Fruit fly (Drosophila melanogaster) whole organism, embryonic: ENCODE data around the gene CG13012.

Source experiments
- B-H2 ChIP-seq: fragments of 200-800 bp; sonication (Bioruptor generic); optimal IDR thresholded peaks from 2 replicates; lab custom pipeline; 2018; ENCODE audit warnings: missing biosample characterization, mild to moderate bottlenecking, missing genetic modification characterization
- BtbVII ChIP-seq: fragments of 200-800 bp; sonication (Bioruptor generic); optimal IDR thresholded peaks from 3 replicates; lab custom pipeline; 2017; ENCODE audit warnings: missing biosample characterization, mild to moderate bottlenecking, missing genetic modification characterization
- C15 ChIP-seq: fragments of 200-800 bp; sonication (Bioruptor generic); IDR thresholded peaks from 3 replicates; pipeline ENCODE4 v1.3.6; 2022; ENCODE audit warnings: missing biosample characterization, missing genetic modification characterization
- CG10543 ChIP-seq: fragments of 200-800 bp; sonication (Bioruptor generic); optimal IDR thresholded peaks from 3 replicates; lab custom pipeline; 2017; ENCODE audit warnings: missing biosample characterization, mild to moderate bottlenecking, missing genetic modification characterization, moderate library complexity
- CG11723 ChIP-seq: fragments of 200-800 bp; sonication (Bioruptor generic); optimal IDR thresholded peaks from 2 replicates; lab custom pipeline; 2017; ENCODE audit warnings: missing biosample characterization, mild to moderate bottlenecking, missing genetic modification characterization
- CG12219 ChIP-seq: fragments of 200-800 bp; sonication (Bioruptor generic); optimal IDR thresholded peaks from 3 replicates; lab custom pipeline; 2018; ENCODE audit warnings: missing biosample characterization, mild to moderate bottlenecking, missing genetic modification characterization
- CG12299 ChIP-seq: fragments of 200-800 bp; sonication (Bioruptor generic); optimal IDR thresholded peaks from 2 replicates; lab custom pipeline; 2018; ENCODE audit warnings: missing biosample characterization, mild to moderate bottlenecking, missing genetic modification characterization
- CG15269 ChIP-seq: fragments of 200-800 bp; sonication (Bioruptor generic); optimal IDR thresholded peaks from 2 replicates; lab custom pipeline; 2018; ENCODE audit warnings: missing biosample characterization, mild to moderate bottlenecking, missing genetic modification characterization, moderate library complexity
- CG17385 ChIP-seq: fragments of 200-800 bp; sonication (Bioruptor generic); optimal IDR thresholded peaks from 3 replicates; lab custom pipeline; 2018; ENCODE audit warnings: missing biosample characterization, mild to moderate bottlenecking, missing genetic modification characterization
- CG33213 ChIP-seq: fragments of 200-800 bp; sonication (Bioruptor generic); optimal IDR thresholded peaks from 3 replicates; lab custom pipeline; 2016; ENCODE audit warnings: missing biosample characterization, missing genetic modification characterization
- CG4617 ChIP-seq: fragments of 200-800 bp; sonication (Bioruptor generic); optimal IDR thresholded peaks from 3 replicates; lab custom pipeline; 2016; ENCODE audit warnings: missing biosample characterization, missing genetic modification characterization, borderline replicate concordance
- CG6683 ChIP-seq: fragments of 200-800 bp; sonication (Bioruptor generic); optimal IDR thresholded peaks from 2 replicates; lab custom pipeline; 2017; ENCODE audit warnings: missing biosample characterization, mild to moderate bottlenecking, missing genetic modification characterization, missing genetic modification reagents
- CG6689 ChIP-seq: fragments of 200-800 bp; sonication (Bioruptor generic); IDR thresholded peaks from 2 replicates; pipeline ENCODE4 v1.3.6; 2022; ENCODE audit warnings: missing biosample characterization, missing genetic modification characterization
- CG7745 ChIP-seq: fragments of 200-800 bp; sonication (Bioruptor generic); optimal IDR thresholded peaks from 2 replicates; lab custom pipeline; 2018; ENCODE audit warnings: missing biosample characterization, mild to moderate bottlenecking, missing genetic modification characterization, moderate library complexity
- CG8281 ChIP-seq: fragments of 200-800 bp; sonication (Bioruptor generic); optimal IDR thresholded peaks from 2 replicates; lab custom pipeline; 2018; ENCODE audit warnings: missing biosample characterization, mild to moderate bottlenecking, missing genetic modification characterization, moderate library complexity
- CG8924 ChIP-seq: fragments of 200-800 bp; optimal IDR thresholded peaks from 3 replicates; lab custom pipeline; 2019; ENCODE audit warnings: missing biosample characterization, mild to moderate bottlenecking, missing genetic modification characterization, moderate library complexity
- CHES-1-like ChIP-seq: fragments of 200-800 bp; sonication (Bioruptor generic); optimal IDR thresholded peaks from 2 replicates; lab custom pipeline; 2016; ENCODE audit warnings: missing biosample characterization, missing genetic modification characterization
- CrebB ChIP-seq: fragments of 200-800 bp; sonication (Bioruptor generic); optimal IDR thresholded peaks from 3 replicates; lab custom pipeline; 2018; ENCODE audit warnings: missing biosample characterization, mild to moderate bottlenecking, missing genetic modification characterization
- D ChIP-seq, 2 experiments: fragments of 200-800 bp in 1 of 2; fragments of >200 bp in 1 of 2; sonication (Bioruptor generic) in 1 of 2; optimal IDR thresholded peaks; 2 replicates in 1 of 2; 3 replicates in 1 of 2; lab custom pipeline; 2017; ENCODE audit warnings: mild to moderate bottlenecking in 1 of 2, missing biosample characterization in 1 of 2, missing genetic modification characterization in 1 of 2, missing genetic modification reagents in 1 of 2
- Dek ChIP-seq: fragments of 200-800 bp; sonication (Bioruptor generic); optimal IDR thresholded peaks from 3 replicates; lab custom pipeline; 2019; ENCODE audit warnings: missing biosample characterization, mild to moderate bottlenecking, missing genetic modification characterization, moderate library complexity
- Doc3 ChIP-seq: fragments of 200-800 bp; sonication (Bioruptor generic); IDR thresholded peaks from 3 replicates; pipeline ENCODE4 v1.3.6; 2022; ENCODE audit warnings: missing biosample characterization, missing genetic modification characterization; ENCODE audit not compliant: partially characterized antibody
- Hand ChIP-seq: fragments of 200-800 bp; sonication (Bioruptor generic); optimal IDR thresholded peaks from 2 replicates; lab custom pipeline; 2017; ENCODE audit warnings: mild to moderate bottlenecking, missing biosample characterization, missing genetic modification reagents, missing genetic modification characterization
- HmgD ChIP-seq: fragments of 200-800 bp; sonication (Bioruptor generic); optimal IDR thresholded peaks from 3 replicates; lab custom pipeline; 2016; ENCODE audit warnings: missing biosample characterization, missing genetic modification characterization
- HmgZ ChIP-seq: fragments of 200-800 bp; sonication (Bioruptor generic); optimal IDR thresholded peaks from 2 replicates; lab custom pipeline; 2018; ENCODE audit warnings: missing biosample characterization, mild to moderate bottlenecking, missing genetic modification characterization
- Hr3 ChIP-seq: fragments of 200-800 bp; sonication (Bioruptor generic); optimal IDR thresholded peaks from 3 replicates; lab custom pipeline; 2016; ENCODE audit warnings: missing biosample characterization, missing genetic modification characterization
- Hr51 ChIP-seq, 2 experiments: fragments of 200-800 bp; sonication (Bioruptor generic); optimal IDR thresholded peaks; 2 replicates in 1 of 2; 3 replicates in 1 of 2; lab custom pipeline; 2016 to 2018; ENCODE audit warnings: missing biosample characterization in 2 of 2, missing genetic modification characterization in 2 of 2, mild to moderate bottlenecking in 1 of 2, moderate library complexity in 1 of 2
- MTF-1 ChIP-seq: fragments of 200-800 bp; sonication (Bioruptor generic); optimal IDR thresholded peaks from 2 replicates; lab custom pipeline; 2018; ENCODE audit warnings: missing biosample characterization, mild to moderate bottlenecking, missing genetic modification characterization, borderline replicate concordance
- Max ChIP-seq: fragments of 200-800 bp; sonication (Bioruptor generic); optimal IDR thresholded peaks from 2 replicates; lab custom pipeline; 2016; ENCODE audit warnings: missing biosample characterization, mild to moderate bottlenecking, missing genetic modification characterization
- Neu2 ChIP-seq: fragments of 200-800 bp; sonication (Bioruptor generic); optimal IDR thresholded peaks from 3 replicates; lab custom pipeline; 2016; ENCODE audit warnings: missing biosample characterization, missing genetic modification characterization, borderline replicate concordance
- Nf-YB ChIP-seq: fragments of 200-800 bp; sonication (Bioruptor generic); optimal IDR thresholded peaks from 3 replicates; lab custom pipeline; 2019; ENCODE audit warnings: missing biosample characterization, mild to moderate bottlenecking, missing genetic modification characterization, moderate library complexity
- Ptx1 ChIP-seq: fragments of 200-800 bp; sonication (Bioruptor generic); IDR thresholded peaks from 2 replicates; pipeline ENCODE4 v1.3.6; 2022; ENCODE audit warnings: missing biosample characterization, missing genetic modification characterization
- chm ChIP-seq: fragments of 200-800 bp; sonication (Bioruptor generic); IDR thresholded peaks from 2 replicates; pipeline ENCODE4 v1.3.6; 2022; ENCODE audit warnings: missing biosample characterization, missing genetic modification characterization
- corto ChIP-seq: fragments of 200-800 bp; sonication (Bioruptor generic); optimal IDR thresholded peaks from 2 replicates; lab custom pipeline; 2016; ENCODE audit warnings: missing biosample characterization, mild to moderate bottlenecking, missing genetic modification characterization, moderate library complexity
- dysf ChIP-seq: fragments of 200-800 bp; sonication (Bioruptor generic); IDR thresholded peaks from 3 replicates; pipeline ENCODE4 v1.3.6; 2022; ENCODE audit warnings: missing biosample characterization, missing genetic modification characterization
- emc ChIP-seq: fragments of 200-800 bp; sonication (Bioruptor generic); optimal IDR thresholded peaks from 2 replicates; lab custom pipeline; 2016; ENCODE audit warnings: missing biosample characterization, missing genetic modification characterization
- fd102C ChIP-seq: fragments of 200-800 bp; sonication (Bioruptor generic); optimal IDR thresholded peaks from 2 replicates; lab custom pipeline; 2018; ENCODE audit warnings: missing biosample characterization, mild to moderate bottlenecking, missing genetic modification characterization, moderate library complexity
- gfzf ChIP-seq: fragments of 200-800 bp; sonication (Bioruptor generic); optimal IDR thresholded peaks from 2 replicates; lab custom pipeline; 2016; ENCODE audit warnings: missing biosample characterization, mild to moderate bottlenecking, missing genetic modification characterization, moderate library complexity
- grn ChIP-seq: fragments of 200-800 bp; sonication (Bioruptor generic); optimal IDR thresholded peaks from 3 replicates; lab custom pipeline; 2017; ENCODE audit warnings: missing biosample characterization, missing genetic modification characterization
- gro ChIP-seq: fragments of 200-800 bp; sonication (Bioruptor generic); optimal IDR thresholded peaks from 2 replicates; lab custom pipeline; 2016; ENCODE audit warnings: missing biosample characterization, missing genetic modification characterization
- hb ChIP-seq: fragments of 200-800 bp; sonication (Bioruptor generic); IDR thresholded peaks from 3 replicates; pipeline ENCODE4 v1.3.6; 2022; ENCODE audit warnings: missing biosample characterization, missing genetic modification characterization; ENCODE audit not compliant: partially characterized antibody
- insv ChIP-seq, 2 experiments: fragments of 200-800 bp; sonication (Bioruptor generic); optimal IDR thresholded peaks; 3 replicates each; lab custom pipeline; 2016 to 2018; ENCODE audit warnings: missing biosample characterization in 2 of 2, missing genetic modification characterization in 2 of 2
- kah ChIP-seq: fragments of 200-800 bp; sonication (Bioruptor generic); optimal IDR thresholded peaks from 2 replicates; lab custom pipeline; 2018; ENCODE audit warnings: missing biosample characterization, mild to moderate bottlenecking, missing genetic modification characterization
- mirr ChIP-seq: fragments of 200-800 bp; sonication (Bioruptor generic); optimal IDR thresholded peaks from 3 replicates; lab custom pipeline; 2018; ENCODE audit warnings: missing biosample characterization, mild to moderate bottlenecking, missing genetic modification characterization
- row ChIP-seq: fragments of 200-800 bp; sonication (Bioruptor generic); IDR thresholded peaks from 3 replicates; pipeline ENCODE4 v1.3.6; 2022; ENCODE audit warnings: missing biosample characterization, missing genetic modification characterization
- stwl ChIP-seq: fragments of 200-800 bp; sonication (Bioruptor generic); optimal IDR thresholded peaks from 3 replicates; lab custom pipeline; 2018; ENCODE audit warnings: missing biosample characterization, mild to moderate bottlenecking, missing genetic modification characterization, moderate library complexity
- tap ChIP-seq: fragments of 200-800 bp; optimal IDR thresholded peaks from 3 replicates; lab custom pipeline; 2019; ENCODE audit warnings: missing biosample characterization, mild to moderate bottlenecking, missing genetic modification characterization, moderate library complexity
- tll ChIP-seq, 2 experiments: fragments of 200-800 bp in 1 of 2; fragments of >200 bp in 1 of 2; sonication (Bioruptor generic) in 1 of 2; optimal IDR thresholded peaks; 2 replicates each; lab custom pipeline; 2017 to 2019; ENCODE audit warnings: missing biosample characterization in 2 of 2, missing genetic modification characterization in 2 of 2, mild to moderate bottlenecking in 1 of 2, moderate library complexity in 1 of 2
- zen ChIP-seq: fragments of 200-800 bp; sonication (Bioruptor generic); optimal IDR thresholded peaks from 3 replicates; lab custom pipeline; 2018; ENCODE audit warnings: missing biosample characterization, mild to moderate bottlenecking, missing genetic modification characterization, moderate library complexity

Gene CG13012

DNA sequence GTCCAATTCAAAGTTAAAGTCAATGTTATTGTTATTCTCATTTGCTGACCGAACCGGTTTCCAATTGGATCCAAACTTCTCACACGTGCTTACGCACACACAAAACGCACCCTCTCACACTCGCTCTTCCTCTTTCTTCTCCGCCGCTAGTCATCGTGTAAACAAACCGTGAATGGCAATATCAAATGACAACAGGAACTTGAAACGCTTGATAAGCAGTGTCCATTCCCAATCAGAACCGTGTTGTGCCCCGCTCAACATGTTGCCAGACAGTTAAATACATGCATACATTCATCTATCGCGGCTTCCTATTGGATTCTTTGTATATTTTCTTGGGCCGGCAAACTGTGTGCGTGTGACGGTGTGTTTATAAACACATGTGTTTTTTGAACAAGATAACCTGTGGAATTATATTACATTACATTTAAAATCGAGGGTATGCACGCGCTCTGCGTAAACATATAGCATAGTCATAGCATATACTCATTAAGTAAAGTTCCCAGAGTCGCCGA, 20.8 kb downstream of the CG13012 start (continued):
- peak in 1 of 2 experiments; percentile 61 for TF ChIP-seq tll (GFP tag; optimal IDR thresholded peaks at IDR 0.05; lab: Kevin White, UChicago)
- TF ChIP-seq CG12299 (tag; lab: Kevin White, UChicago): peak; percentile 59
- TF ChIP-seq Dek (tag; lab: Kevin White, UChicago): no peak
- peak; percentile 72 for TF ChIP-seq CG7745 (tag; lab: Kevin White, UChicago)
- TF ChIP-seq hb: no peak
- TF ChIP-seq CG8281 (tag; lab: Kevin White, UChicago): peak; percentile 4
- TF ChIP-seq fd102C: no peak
- no peak for TF ChIP-seq Hr3
- peak; percentile 16; the same call in 1 of the 2 replicates for TF ChIP-seq chm (GFP tag; lab: Robert Waterston, UW)
- TF ChIP-seq CHES-1-like: peak; percentile 34
- TF ChIP-seq HmgZ (tag; lab: Kevin White, UChicago): peak; percentile 57
- TF ChIP-seq C15 (GFP tag; lab: Robert Waterston, UW): no peak
- peak; percentile 41 for TF ChIP-seq CG12219 (GFP tag; lab: Kevin White, UChicago)
- peak; percentile 70 for TF ChIP-seq Nf-YB (GFP tag; lab: Kevin White, UChicago)
- TF ChIP-seq tap (tag; lab: Kevin White, UChicago): no peak
- TF ChIP-seq kah (GFP tag; lab: Kevin White, UChicago): peak; percentile 63
- no peak for TF ChIP-seq CG4617 (GFP tag; lab: Kevin White, UChicago)
- no peak for TF ChIP-seq emc (GFP tag; lab: Kevin White, UChicago)
- no peak for TF ChIP-seq Ptx1 (GFP tag; lab: Robert Waterston, UW)
- TF ChIP-seq insv (GFP tag; optimal IDR thresholded peaks at IDR 0.05; lab: Kevin White, UChicago): peak; percentile 98 to 99
- TF ChIP-seq CG11723 (GFP tag; lab: Kevin White, UChicago): no peak
- TF ChIP-seq stwl (tag; lab: Kevin White, UChicago): peak; percentile 12
- no peak for TF ChIP-seq CG33213 (GFP tag; lab: Kevin White, UChicago)
- peak; percentile 7 for TF ChIP-seq Max (GFP tag; lab: Kevin White, UChicago)
- TF ChIP-seq BtbVII (GFP tag; lab: Kevin White, UChicago): peak; percentile 60
- TF ChIP-seq D (optimal IDR thresholded peaks at IDR 0.05; lab: Kevin White, UChicago): no peak
- peak; percentile 11 for TF ChIP-seq D (GFP tag; optimal IDR thresholded peaks at IDR 0.05; lab: Kevin White, UChicago)
- TF ChIP-seq gro (GFP tag; lab: Kevin White, UChicago): peak; percentile 34
- TF ChIP-seq grn (GFP tag; lab: Kevin White, UChicago): peak; percentile 64
- TF ChIP-seq Doc3 (GFP tag; lab: Robert Waterston, UW): no peak
- peak in 1 of 2 experiments; percentile 7 for TF ChIP-seq Hr51 (GFP tag; optimal IDR thresholded peaks at IDR 0.05; lab: Kevin White, UChicago)
- TF ChIP-seq Neu2 (GFP tag; lab: Kevin White, UChicago): no peak
- peak; percentile 36 for TF ChIP-seq CG15269 (tag; lab: Kevin White, UChicago)
- TF ChIP-seq gfzf (GFP tag; lab: Kevin White, UChicago): no peak
- TF ChIP-seq CG6689 (GFP tag; lab: Robert Waterston, UW): no peak
- TF ChIP-seq mirr (GFP tag; lab: Kevin White, UChicago): peak; percentile 86
- TF ChIP-seq CG6683: peak; percentile 32
- peak; percentile 28 for TF ChIP-seq B-H2
- TF ChIP-seq CG10543 (GFP tag; lab: Kevin White, UChicago): peak; percentile 75
- peak; percentile 7 for TF ChIP-seq Hand
- no peak for TF ChIP-seq corto (GFP tag; lab: Kevin White, UChicago)
- TF ChIP-seq dysf (GFP tag; lab: Robert Waterston, UW): no peak
- peak; percentile 29 for TF ChIP-seq zen (tag; lab: Kevin White, UChicago)
- peak; percentile 2 for TF ChIP-seq HmgD
- peak; percentile 49 for TF ChIP-seq CrebB (tag; lab: Kevin White, UChicago)
- peak; percentile 41 for TF ChIP-seq MTF-1 (GFP tag; lab: Kevin White, UChicago)
- peak; percentile 25 for TF ChIP-seq CG8924 (tag; lab: Kevin White, UChicago)
- peak; percentile 96 for TF ChIP-seq CG17385 (GFP tag; lab: Kevin White, UChicago)
- 0 out of 3 replicates have a peak, but pooled peaks have one; percentile 19 for TF ChIP-seq row (GFP tag; lab: Robert Waterston, UW)
